Fruit fly (Drosophila melanogaster): ENCODE results near the gene CG9459.

CG9459 gene

DNA sequence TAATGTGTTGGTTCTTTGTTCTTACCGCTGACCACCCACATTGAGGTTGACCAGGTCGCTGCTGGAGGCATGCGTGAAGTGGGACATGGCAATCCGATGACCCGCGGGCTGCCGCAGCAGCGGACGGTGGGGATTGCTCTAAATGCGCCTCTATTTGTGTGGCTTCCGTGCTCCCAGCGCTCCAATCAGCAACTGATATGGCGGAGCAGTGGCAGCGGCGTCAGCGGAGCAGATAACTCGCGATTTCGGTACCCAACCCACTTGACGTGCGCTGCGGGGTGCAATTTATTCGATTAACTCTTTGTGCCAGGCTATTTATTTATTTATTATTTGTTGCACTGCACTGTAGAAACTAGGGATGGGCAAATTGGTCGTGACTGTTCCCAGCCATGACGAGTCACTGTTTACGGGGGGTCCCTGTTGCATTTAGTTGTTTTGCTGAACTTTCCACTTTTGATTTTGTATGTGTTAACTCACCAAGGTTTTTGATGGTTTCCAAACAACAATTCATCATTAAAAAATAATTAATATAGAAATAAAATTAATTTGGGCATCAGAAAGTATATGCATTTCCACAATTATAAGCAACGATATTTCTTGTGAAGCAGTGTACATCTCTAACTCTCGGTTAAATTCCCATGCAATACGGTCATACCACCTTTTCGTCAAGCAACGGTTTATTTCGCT lies 17.4 kb downstream of the CG9459 start, which contains the start of the genes CG9467 and CG8526 (continued):
- TF ChIP-seq ems (GFP tag; optimal IDR thresholded peaks at IDR 0.05) (peak; percentile 24), otp (GFP tag; IDR thresholded peaks at IDR 0.05) (0 out of 3 replicates have a peak, but pooled peaks have one; percentile 26), CG10209 (GFP tag; optimal IDR thresholded peaks at IDR 0.05) (peak; percentile 43), fd3F (GFP tag; optimal IDR thresholded peaks at IDR 0.05) (peak; percentile 58), nerfin-2 (GFP tag; IDR thresholded peaks at IDR 0.05; ENCODE audit: partially characterized antibody) (no peak), Lpt (GFP tag; optimal IDR thresholded peaks at IDR 0.05) (no peak), seq (GFP tag; IDR thresholded peaks at IDR 0.05) (no peak), tio (GFP tag; optimal IDR thresholded peaks at IDR 0.05) (no peak), ewg (GFP tag; optimal IDR thresholded peaks at IDR 0.05) (no peak), crp (GFP tag; optimal IDR thresholded peaks at IDR 0.05) (peak in 1 of 2 experiments; percentile 15), bsh (GFP tag; optimal IDR thresholded peaks at IDR 0.05) (peak in 1 of 2 experiments; percentile 48), Scr (GFP tag; IDR thresholded peaks at IDR 0.05; ENCODE audit: partially characterized antibody) (peak; percentile 90), CG6791 (GFP tag; IDR thresholded peaks at IDR 0.05; ENCODE audit: partially characterized antibody) (peak; percentile 63), schlank (tag; optimal IDR thresholded peaks at IDR 0.05) (no peak), CG33213 (GFP tag; optimal IDR thresholded peaks at IDR 0.05) (peak; percentile 16), peb (GFP tag; IDR thresholded peaks at IDR 0.05) (no peak), Hmr (GFP tag; optimal IDR thresholded peaks at IDR 0.05) (peak; percentile 74), CG7357 (GFP tag; IDR thresholded peaks at IDR 0.05) (peak; percentile 50; the same call in 1 of the 3 replicates), sr (GFP tag; IDR thresholded peaks at IDR 0.05) (no peak), Mrtf (GFP tag; IDR thresholded peaks at IDR 0.05) (0 out of 3 replicates have a peak, but pooled peaks have one; percentile 9), Aef1 (GFP tag; IDR thresholded peaks at IDR 0.05) (peak; percentile 69), CG13296 (GFP tag; optimal IDR thresholded peaks at IDR 0.05) (no peak), CG7372 (GFP tag; IDR thresholded peaks at IDR 0.05) (peak; percentile 49), zen (tag; optimal IDR thresholded peaks at IDR 0.05) (peak; percentile 38), Tbp (GFP tag; optimal IDR thresholded peaks at IDR 0.05) (no peak), Ets97D (GFP tag; optimal IDR thresholded peaks at IDR 0.05) (peak; percentile 43), tna (GFP tag; IDR thresholded peaks at IDR 0.05; ENCODE audit: partially characterized antibody) (no peak; the same call in 1 of the 2 replicates), CG12942 (GFP tag; optimal IDR thresholded peaks at IDR 0.05) (peak; percentile 69), Sry-β (GFP tag; optimal IDR thresholded peaks at IDR 0.05) (peak; percentile 44), CG4707 (GFP tag; optimal IDR thresholded peaks at IDR 0.05) (no peak), E2f1 (GFP tag; IDR thresholded peaks at IDR 0.05) (peak; percentile 38; the same call in 1 of the 2 replicates), CG17328 (GFP tag; IDR thresholded peaks at IDR 0.05) (no peak), CG1832 (GFP tag; optimal IDR thresholded peaks at IDR 0.05) (no peak), CG11398 (GFP tag; optimal IDR thresholded peaks at IDR 0.05) (no peak), CG17361 (GFP tag; IDR thresholded peaks at IDR 0.05) (peak; percentile 87), CG17802 (tag; optimal IDR thresholded peaks at IDR 0.05) (no peak), CG16779 (GFP tag; IDR thresholded peaks at IDR 0.05) (no peak), so (GFP tag; IDR thresholded peaks at IDR 0.05) (no peak), CG30431 (GFP tag; optimal IDR thresholded peaks at IDR 0.05) (no peak), twi (tag; optimal IDR thresholded peaks at IDR 0.05) (peak; percentile 55), CG1603 (tag; optimal IDR thresholded peaks at IDR 0.05) (no peak), tup (GFP tag; optimal IDR thresholded peaks at IDR 0.05) (peak; percentile 13), ranshi (GFP tag; IDR thresholded peaks at IDR 0.05) (peak; percentile 31; the same call in 1 of the 2 replicates), grn (GFP tag; optimal IDR thresholded peaks at IDR 0.05) (no peak), ham (GFP tag; IDR thresholded peaks at IDR 0.05) (no peak), gfzf (GFP tag; optimal IDR thresholded peaks at IDR 0.05) (peak; percentile 70), lbe (GFP tag; optimal IDR thresholded peaks at IDR 0.05) (peak; percentile 65), Gsc (GFP tag; IDR thresholded peaks at IDR 0.05) (no peak), cad (GFP tag; optimal IDR thresholded peaks at IDR 0.05) (no peak)

Measured in whole organism, embryonic.